Worm (Caenorhabditis elegans) whole organism, L4 larva: ENCODE data around the gene npr-13.

Experiments used
- R02D3.7 ChIP-seq: fragments of 150-350 bp; sonication (generic microtip); optimal IDR thresholded peaks from 3 replicates; lab custom pipeline; 2014; ENCODE audit warnings: missing biosample characterization, missing genetic modification characterization
- T20F7.1 ChIP-seq: fragments of 200-800 bp; sonication (Bioruptor generic); optimal IDR thresholded peaks from 2 replicates; lab custom pipeline; 2018; ENCODE audit warnings: mild to moderate bottlenecking, missing genetic modification characterization, missing compliant biosample characterization
- ama-1 ChIP-seq: fragments of 150-350 bp; optimal IDR thresholded peaks from 2 replicates; lab custom pipeline; 2014; ENCODE audit warnings: inconsistent platforms, mixed read lengths
- lsy-2 ChIP-seq, 2 experiments: fragments of 150-350 bp in 1 of 2; sonication (generic microtip) in 1 of 2; optimal IDR thresholded peaks; 2 replicates each; lab custom pipeline; 2014 to 2017; ENCODE audit warnings: missing biosample characterization in 2 of 2, missing genetic modification characterization in 2 of 2
- madf-5 ChIP-seq, 2 experiments: fragments of 200-800 bp; sonication (Bioruptor generic); IDR thresholded peaks; 2 replicates each; pipeline ENCODE4 v1.3.6; 2022; ENCODE audit warnings: missing compliant biosample characterization in 2 of 2, missing genetic modification characterization in 2 of 2
- nhr-237 ChIP-seq: sonication (generic microtip); optimal IDR thresholded peaks from 2 replicates; lab custom pipeline; 2017; ENCODE audit warnings: missing biosample characterization, missing genetic modification characterization
- nhr-25 ChIP-seq: sonication (generic microtip); optimal IDR thresholded peaks from 2 replicates; lab custom pipeline; 2017; ENCODE audit warnings: missing genetic modification characterization, mild to moderate bottlenecking, missing compliant biosample characterization, antibody characterized with exemption, moderate library complexity, borderline replicate concordance; ENCODE audit not compliant: insufficient read depth
- nhr-28 ChIP-seq: fragments of 150-350 bp; optimal IDR thresholded peaks from 2 replicates; lab custom pipeline; 2014; ENCODE audit warnings: missing biosample characterization, missing genetic modification characterization
- skn-1 ChIP-seq: fragments of 150-350 bp; optimal IDR thresholded peaks from 2 replicates; lab custom pipeline; 2014; ENCODE audit warnings: missing biosample characterization, missing genetic modification characterization

- TF ChIP-seq ama-1 (lab: Kevin White, UChicago) (no peak), lsy-2 (tag; optimal IDR thresholded peaks at IDR 0.05; lab: Kevin White, UChicago) (no peak), nhr-28 (tag; lab: Kevin White, UChicago) (no peak), nhr-237 (no peak), nhr-25 (no peak), T20F7.1 (GFP tag; lab: Kevin White, UChicago) (no peak), madf-5 (GFP tag; IDR thresholded peaks at IDR 0.05; lab: Robert Waterston, UW) (no peak), skn-1 (tag; lab: Kevin White, UChicago) (no peak), R02D3.7 (tag; lab: Kevin White, UChicago) (no peak)
These were observed 49.0 kb upstream of the npr-13 start for ce11 chrV:14907445-14907844.
